Worm (Caenorhabditis elegans): Measurements from ENCODE around the gene C18D11.9.

C18D11.9 gene

DNA sequence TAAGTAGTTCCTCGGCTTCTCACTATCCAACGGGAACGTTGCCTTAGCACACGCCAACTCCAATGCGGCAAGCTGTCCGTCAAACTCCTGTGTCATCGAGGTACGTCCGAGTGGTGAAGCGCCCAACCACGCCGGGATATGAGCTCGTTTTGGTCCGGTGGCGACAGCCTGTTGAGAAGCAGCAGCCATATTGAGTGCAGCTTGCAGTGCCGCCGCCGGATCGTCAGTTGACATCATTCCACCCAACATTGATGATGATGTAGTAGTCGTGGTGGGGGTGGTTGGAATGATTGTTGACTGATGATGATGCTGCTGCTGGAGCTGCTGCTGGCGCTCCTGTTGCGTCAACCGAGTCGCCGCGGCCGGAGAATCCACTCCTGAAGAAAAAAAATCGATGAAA lies 24.5 kb downstream of the C18D11.9 start:
- no peak for TF ChIP-seq lim-7 (GFP tag; IDR thresholded peaks at IDR 0.05)
- peak; percentile 64 for TF ChIP-seq set-16 (GFP tag; IDR thresholded peaks at IDR 0.05)

DNA sequence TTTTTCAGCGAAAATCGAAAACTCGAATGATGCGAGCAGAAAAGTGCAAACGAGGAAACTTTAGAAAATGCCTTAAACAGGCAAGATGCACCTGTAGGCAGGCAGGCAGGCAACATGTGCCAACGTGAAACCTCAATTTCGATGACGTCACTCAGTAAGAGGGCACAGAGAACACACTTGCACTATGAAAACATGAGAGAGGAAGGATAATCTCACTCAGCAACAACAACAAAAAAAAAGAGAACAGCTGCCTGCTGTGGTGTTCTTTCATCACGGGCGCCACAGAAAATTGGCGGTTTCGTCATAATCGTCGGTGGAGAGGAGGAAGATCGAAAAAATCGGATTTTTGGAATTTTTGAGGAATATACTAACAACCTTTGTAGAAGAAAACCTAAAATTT lies 25.2 kb downstream of the C18D11.9 start:
- TF ChIP-seq nhr-77 (tag; optimal IDR thresholded peaks at IDR 0.05) (no peak), skn-1 (tag; optimal IDR thresholded peaks at IDR 0.05) (no peak), hlh-11 (tag; optimal IDR thresholded peaks at IDR 0.05) (peak; percentile 75), rbr-2 (tag; optimal IDR thresholded peaks at IDR 0.05) (peak; percentile 42), nhr-10 (tag; optimal IDR thresholded peaks at IDR 0.05) (peak; percentile 3), fos-1 (tag; optimal IDR thresholded peaks at IDR 0.05) (no peak), lsy-2 (tag; optimal IDR thresholded peaks at IDR 0.05) (peak in 1 of 2 experiments; percentile 30), mdl-1 (tag; optimal IDR thresholded peaks at IDR 0.05) (peak in 1 of 2 experiments; percentile 33), daf-16 (GFP tag; optimal IDR thresholded peaks at IDR 0.05) (peak in 1 of 2 experiments; percentile 79), daf-16 (tag; optimal IDR thresholded peaks at IDR 0.05) (no peak), hlh-30 (tag; optimal IDR thresholded peaks at IDR 0.05; ENCODE audit: insufficient read depth) (peak; percentile 20), lin-38 (GFP tag; IDR thresholded peaks at IDR 0.05) (0 out of 2 replicates have a peak, but pooled peaks have one; percentile 3), cey-2 (tag; optimal IDR thresholded peaks at IDR 0.05; ENCODE audit: borderline replicate concordance, insufficient read depth) (no peak), mxl-3 (GFP tag; optimal IDR thresholded peaks at IDR 0.05) (peak; percentile 14), aha-1 (tag) (peak; percentile 35)

ce11 chrIII:11834783-11835182 lies 25.9 kb downstream of the C18D11.9 start:
- TF ChIP-seq ceh-20 (GFP tag; IDR thresholded peaks at IDR 0.05), result no peak
- no peak for TF ChIP-seq mxl-2 (GFP tag; conservative IDR thresholded peaks at IDR 0.05)
- TF ChIP-seq mdl-1 (tag; optimal IDR thresholded peaks at IDR 0.05), result peak in 1 of 2 experiments; percentile 8
- TF ChIP-seq mep-1 (tag; optimal IDR thresholded peaks at IDR 0.05), result peak; percentile 56
- TF ChIP-seq F37D6.2 (tag; optimal IDR thresholded peaks at IDR 0.05), result no peak
- TF ChIP-seq mxl-3 (GFP tag; optimal IDR thresholded peaks at IDR 0.05), result peak; percentile 10
- no peak for TF ChIP-seq dmd-9 (GFP tag; IDR thresholded peaks at IDR 0.05)
- TF ChIP-seq ztf-11 (tag; optimal IDR thresholded peaks at IDR 0.05), result no peak
- TF ChIP-seq dve-1 (tag; optimal IDR thresholded peaks at IDR 0.05; ENCODE audit: insufficient read depth), result peak; percentile 52
- TF ChIP-seq lsy-2 (tag; optimal IDR thresholded peaks at IDR 0.05), result peak in 1 of 2 experiments; percentile 45
- peak; percentile 53 for TF ChIP-seq hlh-30 (tag; optimal IDR thresholded peaks at IDR 0.05; ENCODE audit: insufficient read depth)
- TF ChIP-seq mdt-29 (GFP tag; IDR thresholded peaks at IDR 0.05), result no peak
- TF ChIP-seq nhr-6 (tag; optimal IDR thresholded peaks at IDR 0.05), result peak; percentile 51
- TF ChIP-seq nhr-76 (tag; optimal IDR thresholded peaks at IDR 0.05), result no peak
- TF ChIP-seq Y48G9A.11 (GFP tag; IDR thresholded peaks at IDR 0.05), result no peak
- peak; percentile 18 for TF ChIP-seq dpl-1 (GFP tag; optimal IDR thresholded peaks at IDR 0.05)
- TF ChIP-seq rbr-2 (tag; optimal IDR thresholded peaks at IDR 0.05), result no peak
- TF ChIP-seq lin-13 (GFP tag; optimal IDR thresholded peaks at IDR 0.05), result peak; percentile 34
- TF ChIP-seq Y5F2A.4 (GFP tag; optimal IDR thresholded peaks at IDR 0.05), result no peak
- TF ChIP-seq mes-2 (tag; optimal IDR thresholded peaks at IDR 0.05; ENCODE audit: poor library complexity, severe bottlenecking), result peak; percentile 58
- TF ChIP-seq pqm-1 (tag; optimal IDR thresholded peaks at IDR 0.05), result peak; percentile 21
- no peak for TF ChIP-seq saeg-2 (GFP tag; IDR thresholded peaks at IDR 0.05)
- TF ChIP-seq fos-1 (tag; optimal IDR thresholded peaks at IDR 0.05), result no peak
- no peak for TF ChIP-seq lim-7 (GFP tag; IDR thresholded peaks at IDR 0.05)
- no peak for TF ChIP-seq zfp-3 (GFP tag; conservative IDR thresholded peaks at IDR 0.05)
- TF ChIP-seq zip-11 (GFP tag; IDR thresholded peaks at IDR 0.05), result no peak
- TF ChIP-seq jun-1 (tag; optimal IDR thresholded peaks at IDR 0.05), result peak; percentile 13
- peak; percentile 14 for TF ChIP-seq nhr-77 (tag; optimal IDR thresholded peaks at IDR 0.05)
- TF ChIP-seq unc-62 (GFP tag; optimal IDR thresholded peaks at IDR 0.05 in 1 of 2), result peak in 1 of 2 experiments; percentile 22
- no peak for TF ChIP-seq unc-62 (tag; optimal IDR thresholded peaks at IDR 0.05)
- peak; percentile 69 for TF ChIP-seq hlh-11 (tag; optimal IDR thresholded peaks at IDR 0.05)
- TF ChIP-seq nhr-10 (tag; optimal IDR thresholded peaks at IDR 0.05), result no peak
- no peak for TF ChIP-seq T20F7.1 (GFP tag; optimal IDR thresholded peaks at IDR 0.05)
- TF ChIP-seq pha-4 (GFP tag; IDR thresholded peaks at IDR 0.05), result no peak
- TF ChIP-seq pha-4 (tag; optimal IDR thresholded peaks at IDR 0.05), result peak; percentile 88
- TF ChIP-seq nhr-111 (GFP tag; optimal IDR thresholded peaks at IDR 0.05), result no peak
- no peak for TF ChIP-seq vab-7 (GFP tag; IDR thresholded peaks at IDR 0.05)
- no peak for TF ChIP-seq unc-39 (tag; optimal IDR thresholded peaks at IDR 0.05)
- peak in 1 of 2 experiments; percentile 45 for TF ChIP-seq daf-16 (GFP tag; optimal IDR thresholded peaks at IDR 0.05)
- TF ChIP-seq daf-16 (tag; optimal IDR thresholded peaks at IDR 0.05), result peak; percentile 90
- TF ChIP-seq fkh-10 (GFP tag; optimal IDR thresholded peaks at IDR 0.05), result no peak

Measured in whole organism, L4 larva.